Worm (Caenorhabditis elegans) whole organism, L4 larva: ENCODE measurements around the gene glt-4.

Experiments
- F10B5.3 ChIP-seq: sonication (generic microtip); optimal IDR thresholded peaks from 2 replicates; lab custom pipeline; 2016; ENCODE audit warnings: mild to moderate bottlenecking, missing genetic modification characterization, missing compliant biosample characterization
- F49E8.2 ChIP-seq: sonication (generic microtip); optimal IDR thresholded peaks from 2 replicates; lab custom pipeline; 2016; ENCODE audit warnings: missing compliant biosample characterization, mild to moderate bottlenecking, missing genetic modification characterization, borderline replicate concordance
- T26A8.4 ChIP-seq: fragments of 200-800 bp; sonication (Bioruptor generic); IDR thresholded peaks from 2 replicates; pipeline ENCODE4 v1.3.6; 2022; ENCODE audit warnings: missing genetic modification characterization, missing compliant biosample characterization
- Y48G9A.11 ChIP-seq: fragments of 200-800 bp; sonication (Bioruptor generic); IDR thresholded peaks from 2 replicates; pipeline ENCODE4 v1.3.6; 2022; ENCODE audit warnings: missing genetic modification reagents, missing genetic modification characterization, missing compliant biosample characterization
- aha-1 ChIP-seq: fragments of 150-350 bp; peaks from one replicate; lab custom pipeline; 2014; ENCODE audit warnings: missing biosample characterization, missing genetic modification characterization
- aly-2 ChIP-seq: sonication (generic microtip); optimal IDR thresholded peaks from 2 replicates; lab custom pipeline; 2018; ENCODE audit warnings: missing biosample characterization, missing genetic modification characterization
- ama-1 ChIP-seq: fragments of 150-350 bp; optimal IDR thresholded peaks from 2 replicates; lab custom pipeline; 2014; ENCODE audit warnings: inconsistent platforms, mixed read lengths
- ceh-62 ChIP-seq: sonication (generic microtip); optimal IDR thresholded peaks from 2 replicates; lab custom pipeline; 2017; ENCODE audit warnings: missing biosample characterization, missing genetic modification characterization
- ceh-82 ChIP-seq: sonication (generic microtip); optimal IDR thresholded peaks from 2 replicates; lab custom pipeline; 2017; ENCODE audit warnings: missing biosample characterization, missing genetic modification characterization
- ces-1 ChIP-seq: fragments of 150-350 bp; sonication (generic microtip); optimal IDR thresholded peaks from 4 replicates; lab custom pipeline; 2014; ENCODE audit warnings: missing biosample characterization, missing genetic modification reagents, missing genetic modification characterization
- daf-12 ChIP-seq: fragments of 150-350 bp; optimal IDR thresholded peaks from 2 replicates; lab custom pipeline; 2014; ENCODE audit warnings: missing biosample characterization, missing genetic modification reagents, missing genetic modification characterization
- daf-16 ChIP-seq, 3 experiments: sonication (generic microtip); optimal IDR thresholded peaks; 2 replicates each; lab custom pipeline; 2016 to 2017; ENCODE audit warnings: missing genetic modification characterization in 3 of 3, missing genetic modification reagents in 3 of 3, mild to moderate bottlenecking in 2 of 3, missing compliant biosample characterization in 2 of 3, missing biosample characterization in 1 of 3, moderate library complexity in 1 of 3
- dmd-9 ChIP-seq: fragments of 200-800 bp; sonication (Bioruptor generic); IDR thresholded peaks from 2 replicates; pipeline ENCODE4 v1.3.6; 2022; ENCODE audit warnings: missing genetic modification reagents, missing genetic modification characterization, missing compliant biosample characterization
- jun-1 ChIP-seq: fragments of 150-350 bp; optimal IDR thresholded peaks from 2 replicates; lab custom pipeline; 2014; ENCODE audit warnings: missing biosample characterization, missing genetic modification reagents, missing genetic modification characterization
- lim-7 ChIP-seq: fragments of 200-800 bp; sonication (Bioruptor generic); IDR thresholded peaks from 2 replicates; pipeline ENCODE4 v1.3.6; 2022; ENCODE audit warnings: missing genetic modification characterization, missing compliant biosample characterization
- lin-29 ChIP-seq: fragments of 200-800 bp; sonication (Bioruptor generic); IDR thresholded peaks from 2 replicates; pipeline ENCODE4 v1.3.6; 2022; ENCODE audit warnings: missing genetic modification reagents, missing genetic modification characterization, missing compliant biosample characterization
- lin-39 ChIP-seq: fragments of 150-350 bp; optimal IDR thresholded peaks from 2 replicates; lab custom pipeline; 2014; ENCODE audit warnings: missing biosample characterization, missing genetic modification reagents, missing genetic modification characterization
- lir-3 ChIP-seq: sonication (generic microtip); optimal IDR thresholded peaks from 2 replicates; lab custom pipeline; 2016; ENCODE audit warnings: mild to moderate bottlenecking, missing genetic modification characterization, missing compliant biosample characterization
- madf-9 ChIP-seq: fragments of 200-800 bp; sonication (Bioruptor generic); conservative IDR thresholded peaks from 2 replicates; pipeline ENCODE4 v1.3.6; 2022; ENCODE audit warnings: missing genetic modification reagents, missing genetic modification characterization, missing compliant biosample characterization
- mdt-29 ChIP-seq: fragments of 200-800 bp; sonication (Bioruptor generic); IDR thresholded peaks from 2 replicates; pipeline ENCODE4 v1.3.6; 2022; ENCODE audit warnings: missing genetic modification reagents, missing genetic modification characterization, missing compliant biosample characterization
- mxl-2 ChIP-seq: fragments of 200-800 bp; sonication (Bioruptor generic); conservative IDR thresholded peaks from 2 replicates; pipeline ENCODE4 v1.3.6; 2022; ENCODE audit warnings: missing genetic modification reagents, missing genetic modification characterization, missing compliant biosample characterization
- nhr-11 ChIP-seq: fragments of 150-350 bp; optimal IDR thresholded peaks from 2 replicates; lab custom pipeline; 2014; ENCODE audit warnings: missing biosample characterization, missing genetic modification characterization
- nhr-237 ChIP-seq: sonication (generic microtip); optimal IDR thresholded peaks from 2 replicates; lab custom pipeline; 2017; ENCODE audit warnings: missing biosample characterization, missing genetic modification characterization
- nhr-28 ChIP-seq: fragments of 150-350 bp; optimal IDR thresholded peaks from 2 replicates; lab custom pipeline; 2014; ENCODE audit warnings: missing biosample characterization, missing genetic modification characterization
- nhr-48 ChIP-seq: sonication (generic microtip); optimal IDR thresholded peaks from 2 replicates; lab custom pipeline; 2016; ENCODE audit warnings: mild to moderate bottlenecking, missing genetic modification characterization, missing compliant biosample characterization
- nhr-77 ChIP-seq: fragments of 150-350 bp; optimal IDR thresholded peaks from 2 replicates; lab custom pipeline; 2014; ENCODE audit warnings: missing biosample characterization, missing genetic modification characterization
- pqm-1 ChIP-seq: sonication (generic microtip); optimal IDR thresholded peaks from 2 replicates; lab custom pipeline; 2017; ENCODE audit warnings: missing biosample characterization, missing genetic modification characterization
- saeg-2 ChIP-seq: fragments of 200-800 bp; sonication (Bioruptor generic); IDR thresholded peaks from 2 replicates; pipeline ENCODE4 v1.3.6; 2022; ENCODE audit warnings: missing genetic modification reagents, missing genetic modification characterization, missing compliant biosample characterization
- spr-1 ChIP-seq: sonication (generic microtip); optimal IDR thresholded peaks from 2 replicates; lab custom pipeline; 2016; ENCODE audit warnings: mild to moderate bottlenecking, missing genetic modification characterization, missing compliant biosample characterization
- tag-97 ChIP-seq: fragments of 200-800 bp; sonication (Bioruptor generic); IDR thresholded peaks from 2 replicates; pipeline ENCODE4 v1.3.6; 2022; ENCODE audit warnings: missing genetic modification characterization, missing compliant biosample characterization
- tra-1 ChIP-seq: fragments of 200-800 bp; sonication (Bioruptor generic); IDR thresholded peaks from 2 replicates; pipeline ENCODE4 v1.3.6; 2022; ENCODE audit warnings: missing genetic modification reagents, missing genetic modification characterization, missing compliant biosample characterization
- unc-130 ChIP-seq: sonication (generic microtip); optimal IDR thresholded peaks from 2 replicates; lab custom pipeline; 2016; ENCODE audit warnings: missing genetic modification reagents, missing genetic modification characterization, missing compliant biosample characterization
- unc-62 ChIP-seq, 3 experiments: fragments of 150-350 bp in 1 of 3; sonication (generic microtip); optimal IDR thresholded peaks in 2 of 3; peaks in 1 of 3; 1 replicate in 1 of 3; 2 replicates in 2 of 3; lab custom pipeline; 2014 to 2017; ENCODE audit warnings: missing biosample characterization in 3 of 3, missing genetic modification characterization in 3 of 3, missing genetic modification reagents in 3 of 3, missing genotype in 1 of 3
- vab-7 ChIP-seq: fragments of 200-800 bp; sonication (Bioruptor generic); IDR thresholded peaks from 2 replicates; pipeline ENCODE4 v1.3.6; 2022; ENCODE audit warnings: missing genetic modification reagents, missing genetic modification characterization, missing compliant biosample characterization
- ztf-11 ChIP-seq: fragments of 150-350 bp; optimal IDR thresholded peaks from 2 replicates; lab custom pipeline; 2014; ENCODE audit warnings: missing biosample characterization, missing genetic modification characterization

glt-4 gene

ce11 chrX:6403122-6403521 lies at the start of gene glt-4:
glt-4 (plus strand) TSS chrX:6403422.
- TF ChIP-seq spr-1 (tag; lab: Kevin White, UChicago) (no peak), lir-3 (tag; lab: Kevin White, UChicago) (no peak), lin-39 (tag; lab: Kevin White, UChicago) (no peak), lin-29 (no peak), daf-12 (tag; lab: Kevin White, UChicago) (no peak), madf-9 (GFP tag; lab: Robert Waterston, UW) (no peak), F49E8.2 (tag; lab: Kevin White, UChicago) (no peak), Y48G9A.11 (GFP tag; lab: Robert Waterston, UW) (no peak), ztf-11 (tag; lab: Kevin White, UChicago) (no peak), nhr-28 (tag; lab: Kevin White, UChicago) (no peak), vab-7 (GFP tag; lab: Robert Waterston, UW) (no peak), jun-1 (no peak)

- TF ChIP-seq saeg-2 (GFP tag; lab: Robert Waterston, UW): no peak
- TF ChIP-seq nhr-48 (tag; lab: Kevin White, UChicago): no peak
- TF ChIP-seq unc-62 (GFP tag; optimal IDR thresholded peaks at IDR 0.05 in 1 of 2; lab: Kevin White, UChicago): peak in 1 of 2 experiments; percentile 25
- TF ChIP-seq unc-62 (tag; optimal IDR thresholded peaks at IDR 0.05; lab: Kevin White, UChicago): no peak
- TF ChIP-seq ceh-82 (tag; lab: Kevin White, UChicago): no peak
These were observed 49.5 kb upstream of the glt-4 start for ce11 chrX:6353763-6354162.

DNA sequence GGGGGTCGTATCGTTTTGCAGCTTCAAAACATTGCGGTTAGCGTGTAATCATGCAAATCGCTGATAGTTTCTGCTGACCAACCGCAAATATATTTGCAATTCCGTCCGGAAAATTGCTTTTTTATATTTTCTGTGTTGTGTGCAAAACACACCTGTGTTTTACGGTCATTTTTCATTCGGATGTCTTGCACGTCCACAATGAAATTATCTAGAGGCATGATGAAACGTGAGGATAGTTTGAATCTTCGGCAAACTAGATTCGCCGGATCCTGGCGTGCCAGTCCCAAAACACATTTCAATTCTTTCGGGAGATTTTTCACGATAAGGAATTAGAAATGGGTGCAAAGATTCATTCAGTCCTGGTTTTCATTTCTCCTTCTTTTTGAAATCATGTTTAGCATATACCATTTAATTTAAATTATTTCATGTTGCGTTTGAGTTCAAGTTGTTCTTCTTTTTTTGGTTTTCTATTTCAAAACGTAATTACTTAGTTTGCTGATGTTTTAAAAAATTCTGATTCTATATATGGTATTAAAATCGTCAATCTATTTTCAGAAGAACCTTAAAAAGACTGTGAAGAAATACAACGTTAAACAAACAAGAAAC lies 48.1 kb upstream of the glt-4 start, which contains the start of gene C03B1.5:
Gene C03B1.5 (plus strand): TSS at position 556 of the 606 bp plus-strand sequence.
- peak; percentile 87 for TF ChIP-seq aha-1 (tag; lab: Kevin White, UChicago)
- TF ChIP-seq daf-16 (GFP tag; optimal IDR thresholded peaks at IDR 0.05; lab: Kevin White, UChicago): no peak
- TF ChIP-seq daf-16 (tag; optimal IDR thresholded peaks at IDR 0.05; lab: Kevin White, UChicago): peak; percentile 31
- no peak for TF ChIP-seq tra-1

ce11 chrX:6357772-6358171 lies 45.5 kb upstream of the glt-4 start, which contains the start of gene C03B1.10:
C03B1.10 (minus strand) TSS chrX:6357872.
- TF ChIP-seq unc-62 (GFP tag; optimal IDR thresholded peaks at IDR 0.05 in 1 of 2; lab: Kevin White, UChicago): peak in 1 of 2 experiments; percentile 25
- no peak for TF ChIP-seq unc-62 (tag; optimal IDR thresholded peaks at IDR 0.05; lab: Kevin White, UChicago)
- TF ChIP-seq lim-7 (GFP tag; lab: Robert Waterston, UW): no peak
- no peak for TF ChIP-seq pqm-1 (tag; lab: Kevin White, UChicago)
- TF ChIP-seq, all 104 proteins: peak for 1

- no peak for TF ChIP-seq mxl-2 (GFP tag; lab: Robert Waterston, UW)
- peak; percentile 97 for TF ChIP-seq aha-1 (tag; lab: Kevin White, UChicago)
- TF ChIP-seq T26A8.4 (GFP tag; lab: Robert Waterston, UW): no peak
- no peak for TF ChIP-seq mdt-29 (GFP tag; lab: Robert Waterston, UW)
These were observed 43.1 kb upstream of the glt-4 start for ce11 chrX:6360077-6360476.

DNA sequence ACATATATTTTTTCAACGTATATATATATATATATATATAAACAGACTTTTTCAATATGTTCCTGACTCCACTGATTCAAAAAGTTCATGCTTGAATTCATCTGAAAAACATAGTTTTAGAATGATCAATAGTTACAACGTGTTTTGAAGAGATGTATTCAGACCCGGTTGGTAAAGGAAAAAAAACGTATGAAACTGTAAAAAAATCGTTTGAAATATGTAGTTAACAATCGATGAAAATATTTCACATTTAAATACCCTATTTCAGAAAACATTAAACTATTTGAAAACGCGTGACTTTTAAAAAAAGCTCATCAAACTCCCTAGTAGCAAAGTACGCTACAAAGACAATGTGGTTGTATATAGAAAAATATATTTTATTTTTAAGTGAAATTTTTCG lies 42.6 kb upstream of the glt-4 start, which contains the start of gene C03B1.14:
Gene C03B1.14 (minus strand): TSS at position 101 of the 400 bp plus-strand sequence.
- TF ChIP-seq F10B5.3 (tag; lab: Kevin White, UChicago) (no peak), nhr-11 (no peak), unc-130 (GFP tag; lab: Kevin White, UChicago) (no peak), daf-16 (GFP tag; optimal IDR thresholded peaks at IDR 0.05; lab: Kevin White, UChicago) (no peak), daf-16 (tag; optimal IDR thresholded peaks at IDR 0.05; lab: Kevin White, UChicago) (no peak), nhr-77 (tag; lab: Kevin White, UChicago) (no peak), ces-1 (no peak), daf-12 (tag; lab: Kevin White, UChicago) (no peak), lim-7 (GFP tag; lab: Robert Waterston, UW) (no peak), ama-1 (lab: Kevin White, UChicago) (no peak), nhr-237 (tag; lab: Kevin White, UChicago) (no peak), aly-2 (tag; lab: Kevin White, UChicago) (no peak), dmd-9 (GFP tag; lab: Robert Waterston, UW) (no peak), ceh-62 (tag; lab: Kevin White, UChicago) (no peak), tag-97 (GFP tag; lab: Robert Waterston, UW) (no peak)
